Worm (Caenorhabditis elegans): ENCODE measurements around the gene Y43F4B.10.

Y43F4B.10 gene

ce11 chrIII:13344538-13345136 is 30.8 kb downstream of the Y43F4B.10 start, which contains the start of gene acaa-2:
Gene acaa-2, plus strand, starts transcription at chrIII:13344937.
- TF ChIP-seq dve-1 (tag; optimal IDR thresholded peaks at IDR 0.05) (peak; percentile 11), elt-2 (tag; optimal IDR thresholded peaks at IDR 0.05) (peak; percentile 49), hlh-8 (tag; optimal IDR thresholded peaks at IDR 0.05) (no peak)

- TF ChIP-seq K02D7.2 (tag; optimal IDR thresholded peaks at IDR 0.05) (peak; percentile 48), ceh-31 (tag; optimal IDR thresholded peaks at IDR 0.05) (no peak)
Measured at ce11 chrIII:13346785-13347184, 32.9 kb downstream of the Y43F4B.10 start, which contains the start of gene mtm-6. Gene mtm-6, plus strand, starts transcription at chrIII:13347085.

ce11 chrIII:13347782-13348327 is 34.0 kb downstream of the Y43F4B.10 start:
- TF ChIP-seq unc-42 (tag; optimal IDR thresholded peaks at IDR 0.05) (peak; percentile 34), nfya-1 (tag; optimal IDR thresholded peaks at IDR 0.05) (no peak)

- TF ChIP-seq hlh-8 (tag; optimal IDR thresholded peaks at IDR 0.05) (no peak), unc-42 (tag; optimal IDR thresholded peaks at IDR 0.05) (peak; percentile 79), ceh-14 (tag; optimal IDR thresholded peaks at IDR 0.05) (no peak), ceh-22 (tag; optimal IDR thresholded peaks at IDR 0.05) (no peak), fkh-6 (tag; optimal IDR thresholded peaks at IDR 0.05) (no peak), K02D7.2 (tag; optimal IDR thresholded peaks at IDR 0.05) (no peak)
Measured at ce11 chrIII:13348891-13349290, 35.0 kb downstream of the Y43F4B.10 start.

- no peak for TF ChIP-seq dmd-4 (tag; optimal IDR thresholded peaks at IDR 0.05; ENCODE audit: borderline replicate concordance)
- TF ChIP-seq unc-42 (tag; optimal IDR thresholded peaks at IDR 0.05): peak; percentile 46
Measured at ce11 chrIII:13350964-13351363, 37.1 kb downstream of the Y43F4B.10 start.

ce11 chrIII:13359256-13359655 is 45.4 kb downstream of the Y43F4B.10 start, which contains the start of gene F53A2.9:
Gene F53A2.9, minus strand, starts transcription at chrIII:13359356.
- TF ChIP-seq fkh-10 (GFP tag; optimal IDR thresholded peaks at IDR 0.05): no peak
- TF ChIP-seq F13H6.1 (tag; optimal IDR thresholded peaks at IDR 0.05): no peak
- no peak for TF ChIP-seq lim-6 (tag; optimal IDR thresholded peaks at IDR 0.05)
- no peak for TF ChIP-seq npax-4 (tag; optimal IDR thresholded peaks at IDR 0.05)
- TF ChIP-seq fax-1 (tag; optimal IDR thresholded peaks at IDR 0.05): no peak
- TF ChIP-seq lin-11 (tag; optimal IDR thresholded peaks at IDR 0.05): no peak
- no peak for TF ChIP-seq madf-2 (tag; optimal IDR thresholded peaks at IDR 0.05)
- TF ChIP-seq dve-1 (tag; optimal IDR thresholded peaks at IDR 0.05): no peak
- TF ChIP-seq ceh-6 (GFP tag; optimal IDR thresholded peaks at IDR 0.05): no peak
- no peak for TF ChIP-seq C38D4.7 (GFP tag; optimal IDR thresholded peaks at IDR 0.05)
- TF ChIP-seq unc-86 (tag; optimal IDR thresholded peaks at IDR 0.05): no peak
- TF ChIP-seq ceh-18 (tag; optimal IDR thresholded peaks at IDR 0.05): no peak
- no peak for TF ChIP-seq fkh-6 (tag; optimal IDR thresholded peaks at IDR 0.05)
- TF ChIP-seq rnt-1 (tag; optimal IDR thresholded peaks at IDR 0.05): no peak
- TF ChIP-seq hlh-15 (tag; optimal IDR thresholded peaks at IDR 0.05): no peak
- TF ChIP-seq syd-9 (tag; optimal IDR thresholded peaks at IDR 0.05): no peak

ce11 chrIII:13359847-13360246 is 46.0 kb downstream of the Y43F4B.10 start:
- peak; percentile 21 for TF ChIP-seq ets-4 (tag; optimal IDR thresholded peaks at IDR 0.05)
- TF ChIP-seq tbx-2 (tag; optimal IDR thresholded peaks at IDR 0.05): peak; percentile 68
- peak; percentile 23 for TF ChIP-seq F13H6.1 (tag; optimal IDR thresholded peaks at IDR 0.05)
- peak; percentile 35 for TF ChIP-seq ref-2 (tag; optimal IDR thresholded peaks at IDR 0.05)
- TF ChIP-seq fkh-6 (tag; optimal IDR thresholded peaks at IDR 0.05): peak; percentile 18
- peak; percentile 84 for TF ChIP-seq ceh-31 (tag; optimal IDR thresholded peaks at IDR 0.05)
- TF ChIP-seq ceh-2 (tag; optimal IDR thresholded peaks at IDR 0.05): peak; percentile 61
- TF ChIP-seq C08G9.2 (tag; optimal IDR thresholded peaks at IDR 0.05): peak; percentile 38
- no peak for TF ChIP-seq che-1 (tag; optimal IDR thresholded peaks at IDR 0.05)
- TF ChIP-seq zip-5 (tag; optimal IDR thresholded peaks at IDR 0.05): no peak
- TF ChIP-seq syd-9 (tag; optimal IDR thresholded peaks at IDR 0.05): no peak
- peak; percentile 71 for TF ChIP-seq nfya-1 (tag; optimal IDR thresholded peaks at IDR 0.05)
- peak; percentile 39 for TF ChIP-seq unc-42 (tag; optimal IDR thresholded peaks at IDR 0.05)
- peak; percentile 48 for TF ChIP-seq rnt-1 (tag; optimal IDR thresholded peaks at IDR 0.05)
- TF ChIP-seq hlh-30 (tag; optimal IDR thresholded peaks at IDR 0.05; ENCODE audit: insufficient read depth): peak; percentile 67
